Worm (Caenorhabditis elegans) whole organism, late embryonic: ENCODE data around the gene mnat-1.

Experiments
- C08G9.2 ChIP-seq: sonication (generic microtip); optimal IDR thresholded peaks from 2 replicates; lab custom pipeline; 2016; ENCODE audit warnings: mild to moderate bottlenecking, missing genetic modification characterization, moderate library complexity, missing compliant biosample characterization
- F13H6.1 ChIP-seq: sonication (generic microtip); optimal IDR thresholded peaks from 2 replicates; lab custom pipeline; 2016; ENCODE audit warnings: missing genetic modification characterization, missing compliant biosample characterization
- K02D7.2 ChIP-seq: sonication (generic microtip); optimal IDR thresholded peaks from 2 replicates; lab custom pipeline; 2017; ENCODE audit warnings: mild to moderate bottlenecking, missing genetic modification characterization, missing compliant biosample characterization
- T23F11.4 ChIP-seq: fragments of 200-800 bp; sonication (Bioruptor generic); optimal IDR thresholded peaks from 2 replicates; lab custom pipeline; 2018; ENCODE audit warnings: mild to moderate bottlenecking, missing genetic modification characterization, missing compliant biosample characterization
- Y22D7AL.16 ChIP-seq: sonication (generic microtip); optimal IDR thresholded peaks from 2 replicates; lab custom pipeline; 2016; ENCODE audit warnings: missing genetic modification characterization, missing compliant biosample characterization
- ahr-1 ChIP-seq: sonication (generic microtip); optimal IDR thresholded peaks from 2 replicates; lab custom pipeline; 2016; ENCODE audit warnings: missing genetic modification characterization, missing compliant biosample characterization
- ama-1 ChIP-seq: fragments of 150-350 bp; optimal IDR thresholded peaks from 2 replicates; lab custom pipeline; 2014
- ceh-24 ChIP-seq: sonication (generic microtip); optimal IDR thresholded peaks from 2 replicates; lab custom pipeline; 2016; ENCODE audit warnings: mild to moderate bottlenecking, missing genetic modification characterization, missing compliant biosample characterization
- ceh-34 ChIP-seq: sonication (generic microtip); optimal IDR thresholded peaks from 2 replicates; lab custom pipeline; 2016; ENCODE audit warnings: mild to moderate bottlenecking, missing genetic modification characterization, missing compliant biosample characterization
- ceh-48 ChIP-seq: sonication (generic microtip); optimal IDR thresholded peaks from 2 replicates; lab custom pipeline; 2016; ENCODE audit warnings: missing genetic modification characterization, inconsistent platforms, missing compliant biosample characterization
- ceh-9 ChIP-seq: sonication (generic microtip); optimal IDR thresholded peaks from 2 replicates; lab custom pipeline; 2016; ENCODE audit warnings: mild to moderate bottlenecking, missing genetic modification characterization, inconsistent platforms, missing compliant biosample characterization
- dmd-4 ChIP-seq: sonication (generic microtip); optimal IDR thresholded peaks from 2 replicates; lab custom pipeline; 2016; ENCODE audit warnings: borderline replicate concordance, missing genetic modification characterization, missing compliant biosample characterization
- dve-1 ChIP-seq: sonication (generic microtip); optimal IDR thresholded peaks from 2 replicates; lab custom pipeline; 2017; ENCODE audit warnings: antibody characterized with exemption, mild to moderate bottlenecking, missing genetic modification characterization, missing compliant biosample characterization
- elt-4 ChIP-seq: sonication (generic microtip); optimal IDR thresholded peaks from 2 replicates; lab custom pipeline; 2016; ENCODE audit warnings: missing genetic modification characterization, missing compliant biosample characterization
- fax-1 ChIP-seq: sonication (generic microtip); optimal IDR thresholded peaks from 2 replicates; lab custom pipeline; 2016; ENCODE audit warnings: missing genotype, missing genetic modification characterization, missing compliant biosample characterization
- fkh-6 ChIP-seq: sonication (generic microtip); optimal IDR thresholded peaks from 2 replicates; lab custom pipeline; 2016; ENCODE audit warnings: missing genetic modification characterization, missing compliant biosample characterization
- hlh-30 ChIP-seq: sonication (generic microtip); optimal IDR thresholded peaks from 2 replicates; lab custom pipeline; 2017; ENCODE audit warnings: antibody characterized with exemption, missing genetic modification characterization, missing compliant biosample characterization; ENCODE audit not compliant: insufficient read depth
- hlh-6 ChIP-seq: sonication (generic microtip); optimal IDR thresholded peaks from 2 replicates; lab custom pipeline; 2016; ENCODE audit warnings: missing genotype, missing genetic modification characterization, missing compliant biosample characterization
- hlh-8 ChIP-seq: sonication (generic microtip); optimal IDR thresholded peaks from 2 replicates; lab custom pipeline; 2016; ENCODE audit warnings: missing genotype, missing genetic modification characterization, missing compliant biosample characterization
- madf-2 ChIP-seq: sonication (generic microtip); optimal IDR thresholded peaks from 2 replicates; lab custom pipeline; 2017; ENCODE audit warnings: missing genetic modification characterization, missing compliant biosample characterization
- nfya-1 ChIP-seq: sonication (generic microtip); optimal IDR thresholded peaks from 2 replicates; lab custom pipeline; 2017; ENCODE audit warnings: missing genetic modification characterization, mild to moderate bottlenecking, missing compliant biosample characterization, antibody characterized with exemption, moderate library complexity
- nhr-11 ChIP-seq: fragments of 150-350 bp; optimal IDR thresholded peaks from 2 replicates; lab custom pipeline; 2014; ENCODE audit warnings: missing biosample characterization, missing genetic modification characterization
- odd-2 ChIP-seq: sonication (generic microtip); optimal IDR thresholded peaks from 2 replicates; lab custom pipeline; 2017; ENCODE audit warnings: antibody characterized with exemption, mild to moderate bottlenecking, missing genetic modification characterization, missing compliant biosample characterization
- pag-3 ChIP-seq: sonication (generic microtip); optimal IDR thresholded peaks from 2 replicates; lab custom pipeline; 2016; ENCODE audit warnings: missing compliant biosample characterization, missing genetic modification characterization, borderline replicate concordance
- pat-9 ChIP-seq: fragments of 200-800 bp; sonication (Bioruptor generic); optimal IDR thresholded peaks from 2 replicates; lab custom pipeline; 2018; ENCODE audit warnings: mild to moderate bottlenecking, missing genetic modification characterization, moderate library complexity, missing compliant biosample characterization
- pax-1 ChIP-seq: fragments of 150-350 bp; optimal IDR thresholded peaks from 2 replicates; lab custom pipeline; 2014; ENCODE audit warnings: missing biosample characterization, missing genetic modification characterization
- pha-4 ChIP-seq: fragments of 150-350 bp; optimal IDR thresholded peaks from 2 replicates; lab custom pipeline; 2018; ENCODE audit warnings: missing biosample characterization, missing genetic modification reagents, missing genetic modification characterization
- pqm-1 ChIP-seq: sonication (generic microtip); optimal IDR thresholded peaks from 2 replicates; lab custom pipeline; 2016; ENCODE audit warnings: missing genetic modification characterization, missing compliant biosample characterization
- ref-2 ChIP-seq: sonication (generic microtip); optimal IDR thresholded peaks from 2 replicates; lab custom pipeline; 2016; ENCODE audit warnings: missing genetic modification characterization, missing compliant biosample characterization
- unc-42 ChIP-seq: sonication (generic microtip); optimal IDR thresholded peaks from 2 replicates; lab custom pipeline; 2016; ENCODE audit warnings: missing genotype, missing genetic modification characterization, missing compliant biosample characterization
- zip-5 ChIP-seq: sonication (generic microtip); optimal IDR thresholded peaks from 2 replicates; lab custom pipeline; 2016; ENCODE audit warnings: missing genetic modification characterization, missing compliant biosample characterization

mnat-1 gene

DNA sequence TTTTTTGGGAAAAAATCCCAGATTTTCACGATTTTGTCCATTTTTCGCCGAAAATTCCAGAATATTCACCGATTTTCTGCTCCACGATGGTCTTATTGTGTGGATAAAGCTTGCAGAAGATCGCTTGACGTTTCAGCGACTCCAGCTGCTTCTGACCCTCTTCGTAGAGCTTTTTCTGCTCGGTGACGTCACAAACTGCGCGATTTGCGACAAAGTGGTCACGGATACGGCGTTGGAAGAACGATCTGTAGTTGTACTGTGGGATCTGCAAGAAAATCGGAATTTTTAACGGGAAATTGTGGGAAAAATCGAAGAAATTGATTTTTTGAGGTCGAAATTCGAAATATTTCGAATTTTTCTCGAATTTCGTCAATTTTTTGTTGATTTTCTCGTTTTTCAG lies at the start of gene mnat-1:
mnat-1 (minus strand) TSS at position 101 of the 400 bp plus-strand sequence.
- TF ChIP-seq madf-2 (tag; lab: Kevin White, UChicago) (no peak), zip-5 (no peak), T23F11.4 (no peak)

DNA sequence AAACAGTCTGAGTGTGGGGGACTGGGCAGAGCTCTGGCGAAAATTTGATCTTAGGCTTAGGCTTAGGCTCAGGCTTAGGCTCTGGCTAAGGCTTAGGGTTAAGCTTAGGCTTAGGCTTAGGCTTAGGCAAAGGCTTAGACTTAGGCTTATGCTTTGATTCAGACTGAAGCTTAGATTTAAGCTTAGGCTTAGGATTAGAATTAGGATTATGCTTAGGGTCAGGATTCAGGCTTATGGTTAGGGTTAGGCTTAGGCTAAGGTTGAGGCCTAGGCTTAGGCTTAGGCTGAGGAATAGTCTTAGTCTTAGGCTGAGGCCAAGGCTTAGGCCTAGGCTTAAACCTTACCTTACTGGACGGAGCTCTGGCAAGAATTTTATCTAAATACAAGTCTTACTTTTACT lies 48.4 kb upstream of the mnat-1 start:
- TF ChIP-seq C08G9.2 (tag; lab: Kevin White, UChicago) (no peak), dve-1 (tag; lab: Kevin White, UChicago) (peak; percentile 69)

DNA sequence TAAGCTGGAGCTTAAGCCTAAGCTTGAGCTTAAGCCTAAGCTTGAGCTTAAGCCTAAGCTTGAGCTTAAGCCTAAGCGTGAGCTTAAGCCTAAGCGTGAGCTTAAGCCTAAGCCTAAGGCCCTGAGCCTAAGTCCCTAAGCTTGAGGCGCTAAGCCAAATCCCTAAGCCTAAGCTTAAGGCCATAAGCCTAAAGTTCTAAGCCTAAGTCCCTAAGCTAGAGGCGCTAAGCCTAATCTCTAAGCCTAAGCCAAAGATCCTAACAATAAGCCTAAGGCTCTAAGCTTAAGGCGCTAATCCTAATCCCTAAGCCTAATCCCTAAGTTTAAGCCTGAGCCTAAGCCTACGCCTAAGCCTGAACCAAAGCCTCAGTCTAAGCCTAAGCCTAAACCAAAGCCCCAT lies 47.2 kb upstream of the mnat-1 start:
- TF ChIP-seq K02D7.2 (tag; lab: Kevin White, UChicago) = no peak
- TF ChIP-seq ceh-9 (tag; lab: Kevin White, UChicago) = no peak
- peak; percentile 100 for TF ChIP-seq dve-1 (tag; lab: Kevin White, UChicago)
- TF ChIP-seq pqm-1 (tag; lab: Kevin White, UChicago) = no peak

DNA sequence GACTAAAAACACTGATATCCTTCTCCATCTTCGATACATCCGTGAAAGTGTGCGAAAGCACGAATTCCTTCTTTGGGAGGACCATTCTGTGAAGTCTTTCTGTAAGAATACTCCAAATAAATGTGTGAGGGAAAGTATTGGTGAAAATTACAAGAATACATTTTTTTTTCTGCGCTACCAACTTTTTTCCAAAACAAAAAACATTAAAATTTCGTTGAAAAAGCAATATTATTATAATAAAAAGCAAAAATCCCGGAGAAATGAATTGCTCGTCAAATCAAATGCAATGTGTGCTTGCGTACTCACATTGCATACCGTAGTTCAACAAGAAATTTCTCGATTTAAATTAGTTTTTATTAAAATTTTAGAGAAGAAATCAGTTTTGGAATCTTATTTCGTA lies 43.5 kb upstream of the mnat-1 start, which contains the start of gene bath-13:
bath-13 (minus strand) TSS at position 101 of the 400 bp plus-strand sequence.
- no peak for TF ChIP-seq dmd-4 (tag; lab: Kevin White, UChicago)
- TF ChIP-seq ahr-1 (tag; lab: Kevin White, UChicago) = no peak
- TF ChIP-seq hlh-30 (tag; lab: Kevin White, UChicago) = no peak
- no peak for TF ChIP-seq unc-42 (tag; lab: Kevin White, UChicago)
- no peak for TF ChIP-seq ref-2
- TF ChIP-seq pax-1 (tag; lab: Kevin White, UChicago) = no peak
- no peak for TF ChIP-seq odd-2 (tag; lab: Kevin White, UChicago)
- no peak for TF ChIP-seq ceh-48 (tag; lab: Kevin White, UChicago)
- no peak for TF ChIP-seq Y22D7AL.16 (tag; lab: Kevin White, UChicago)
- TF ChIP-seq ceh-24 (tag; lab: Kevin White, UChicago) = no peak
- no peak for TF ChIP-seq nhr-11 (tag; lab: Kevin White, UChicago)
- no peak for TF ChIP-seq hlh-6 (tag; lab: Kevin White, UChicago)
- TF ChIP-seq elt-4 (tag; lab: Kevin White, UChicago) = no peak
- TF ChIP-seq fkh-6 (tag; lab: Kevin White, UChicago) = no peak
- TF ChIP-seq fax-1 (tag; lab: Kevin White, UChicago) = no peak
- TF ChIP-seq F13H6.1 (tag; lab: Kevin White, UChicago) = no peak

DNA sequence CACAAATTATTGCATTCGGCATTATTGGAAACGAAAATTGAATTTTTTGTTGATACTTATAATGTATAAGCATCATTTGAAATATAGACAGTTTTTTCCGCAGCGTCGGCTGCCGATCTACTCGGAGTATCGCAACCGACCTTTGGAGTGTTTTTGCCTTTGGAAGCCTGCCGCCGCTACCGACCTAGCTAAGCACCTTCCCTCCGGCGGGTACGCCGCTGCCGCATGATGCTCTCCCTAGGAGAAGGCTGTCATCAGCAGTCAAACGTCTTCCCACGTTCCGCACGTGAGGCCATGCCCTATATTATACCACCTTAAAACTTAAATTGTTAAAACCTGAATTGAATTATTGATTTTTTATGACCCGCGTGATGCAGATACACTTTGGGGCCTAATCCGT lies 40.0 kb upstream of the mnat-1 start:
- TF ChIP-seq pat-9 (tag; lab: Kevin White, UChicago) (no peak), C08G9.2 (tag; lab: Kevin White, UChicago) (no peak), pag-3 (tag; lab: Kevin White, UChicago) (no peak), nhr-11 (tag; lab: Kevin White, UChicago) (no peak), pha-4 (tag; lab: Kevin White, UChicago) (no peak), T23F11.4 (no peak), ama-1 (lab: Kevin White, UChicago) (no peak), hlh-8 (tag; lab: Kevin White, UChicago) (no peak), ceh-34 (no peak), fkh-6 (tag; lab: Kevin White, UChicago) (no peak)

ce11 chrII:2504431-2504928 lies 26.0 kb upstream of the mnat-1 start, which contains the start of gene gbas-1:
gbas-1 (plus strand) TSS chrII:2504878.
- TF ChIP-seq nfya-1 (tag; lab: Kevin White, UChicago) (peak; percentile 16), hlh-6 (tag; lab: Kevin White, UChicago) (no peak)
